Worm (Caenorhabditis elegans): ENCODE data around the gene col-111.

- TF ChIP-seq nfya-1 (tag; optimal IDR thresholded peaks at IDR 0.05; ENCODE audit: insufficient read depth) (no peak), nhr-28 (tag; optimal IDR thresholded peaks at IDR 0.05) (no peak), sea-2 (GFP tag; optimal IDR thresholded peaks at IDR 0.05) (no peak), nhr-12 (tag; optimal IDR thresholded peaks at IDR 0.05) (no peak), ztf-11 (tag; optimal IDR thresholded peaks at IDR 0.05) (no peak), ZK546.5 (tag; optimal IDR thresholded peaks at IDR 0.05) (no peak), fkh-10 (GFP tag; optimal IDR thresholded peaks at IDR 0.05) (no peak), pqm-1 (tag; optimal IDR thresholded peaks at IDR 0.05) (no peak), lin-39 (tag; optimal IDR thresholded peaks at IDR 0.05) (no peak)
Observed at ce11 chrIV:4623852-4624251, 33.9 kb downstream of the col-111 start.
